Fruit fly (Drosophila melanogaster) whole organism, prepupa: Measurements from ENCODE around the gene Mst89B.
A peak's percentile ranks its signal among the peaks of the same experiment; 100 is the strongest.

Experiments used
- Blimp-1 ChIP-seq: fragments of 200-800 bp; sonication (Bioruptor generic); optimal IDR thresholded peaks from 3 replicates; lab custom pipeline; 2017; ENCODE audit warnings: missing biosample characterization, missing genetic modification characterization, mild to moderate bottlenecking, moderate library complexity, missing genetic modification reagents
- CG10669 ChIP-seq: fragments of 200-800 bp; sonication (Bioruptor generic); optimal IDR thresholded peaks from 3 replicates; lab custom pipeline; 2018; ENCODE audit warnings: missing biosample characterization, mild to moderate bottlenecking, missing genetic modification characterization, moderate library complexity
- CG1621 ChIP-seq: fragments of 200-800 bp; sonication (Bioruptor generic); optimal IDR thresholded peaks from 3 replicates; lab custom pipeline; 2018; ENCODE audit warnings: missing biosample characterization, mild to moderate bottlenecking, missing genetic modification characterization
- CG16779 ChIP-seq: fragments of 200-800 bp; sonication (Bioruptor generic); optimal IDR thresholded peaks from 3 replicates; lab custom pipeline; 2017; ENCODE audit warnings: missing biosample characterization, mild to moderate bottlenecking, missing genetic modification characterization
- CG3032 ChIP-seq: fragments of 200-800 bp; optimal IDR thresholded peaks from 2 replicates; lab custom pipeline; 2019; ENCODE audit warnings: missing biosample characterization, mild to moderate bottlenecking, missing genetic modification characterization, moderate library complexity
- CG6163 ChIP-seq: fragments of 200-800 bp; sonication (Bioruptor generic); IDR thresholded peaks from 3 replicates; pipeline ENCODE4 v1.3.6; 2022; ENCODE audit warnings: missing biosample characterization, missing genetic modification characterization
- CG6792 ChIP-seq: fragments of 200-800 bp; sonication (Bioruptor generic); optimal IDR thresholded peaks from 3 replicates; lab custom pipeline; 2016; ENCODE audit warnings: missing biosample characterization, missing genetic modification characterization
- CG6854 ChIP-seq: fragments of 200-800 bp; sonication (Bioruptor generic); optimal IDR thresholded peaks from 2 replicates; lab custom pipeline; 2017; ENCODE audit warnings: missing biosample characterization, mild to moderate bottlenecking, missing genetic modification characterization
- CG8119 ChIP-seq: fragments of 200-800 bp; sonication (Bioruptor generic); IDR thresholded peaks from 3 replicates; pipeline ENCODE4 v1.3.6; 2022; ENCODE audit warnings: missing biosample characterization, missing genetic modification characterization
- CG9139 ChIP-seq: fragments of 200-800 bp; sonication (Bioruptor generic); optimal IDR thresholded peaks from 3 replicates; lab custom pipeline; 2017; ENCODE audit warnings: missing biosample characterization, mild to moderate bottlenecking, missing genetic modification characterization
- Eip75B ChIP-seq: fragments of 200-800 bp; sonication (Bioruptor generic); optimal IDR thresholded peaks from 3 replicates; lab custom pipeline; 2016; ENCODE audit warnings: missing biosample characterization, missing genetic modification characterization
- Eip78C ChIP-seq: fragments of 200-800 bp; sonication (Bioruptor generic); peaks from one replicate; lab custom pipeline; 2016; ENCODE audit warnings: missing biosample characterization, missing genetic modification characterization
- Eip93F ChIP-seq: fragments of 200-800 bp; sonication (Bioruptor generic); optimal IDR thresholded peaks from 2 replicates; lab custom pipeline; 2016; ENCODE audit warnings: missing biosample characterization, mild to moderate bottlenecking, missing genetic modification characterization
- Ets21C ChIP-seq: fragments of 200-800 bp; sonication (Bioruptor generic); optimal IDR thresholded peaks from 3 replicates; lab custom pipeline; 2016; ENCODE audit warnings: missing biosample characterization, missing genetic modification characterization
- Ets96B ChIP-seq: fragments of 200-800 bp; optimal IDR thresholded peaks from 2 replicates; lab custom pipeline; 2019; ENCODE audit warnings: missing biosample characterization, mild to moderate bottlenecking, missing genetic modification characterization, moderate library complexity
- Hr38 ChIP-seq: sonication (Bioruptor generic); optimal IDR thresholded peaks from 2 replicates; lab custom pipeline; 2016; ENCODE audit warnings: missing biosample characterization, missing genetic modification characterization
- Hr39 ChIP-seq: fragments of 200-800 bp; sonication (Bioruptor generic); optimal IDR thresholded peaks from 2 replicates; lab custom pipeline; 2016; ENCODE audit warnings: missing biosample characterization, missing genetic modification characterization
- Hr4 ChIP-seq: fragments of 200-800 bp; sonication (Bioruptor generic); optimal IDR thresholded peaks from 3 replicates; lab custom pipeline; 2016; ENCODE audit warnings: missing biosample characterization, missing genetic modification characterization
- Lpt ChIP-seq: fragments of 200-800 bp; sonication (Bioruptor generic); optimal IDR thresholded peaks from 3 replicates; lab custom pipeline; 2016; ENCODE audit warnings: missing biosample characterization, missing genetic modification characterization
- OdsH ChIP-seq: fragments of 200-800 bp; sonication (Bioruptor generic); optimal IDR thresholded peaks from 3 replicates; lab custom pipeline; 2016; ENCODE audit warnings: missing biosample characterization, missing genetic modification characterization
- Smox ChIP-seq: fragments of 200-800 bp; sonication (Bioruptor generic); optimal IDR thresholded peaks from 3 replicates; lab custom pipeline; 2016; ENCODE audit warnings: missing biosample characterization, missing genetic modification characterization
- achi ChIP-seq: fragments of 200-800 bp; sonication (Bioruptor generic); optimal IDR thresholded peaks from 3 replicates; lab custom pipeline; 2016; ENCODE audit warnings: missing biosample characterization, missing genetic modification characterization
- cyc ChIP-seq: fragments of 200-800 bp; sonication (Bioruptor generic); optimal IDR thresholded peaks from 3 replicates; lab custom pipeline; 2016; ENCODE audit warnings: missing biosample characterization, missing genetic modification characterization
- dsx ChIP-seq: fragments of 200-800 bp; optimal IDR thresholded peaks from 3 replicates; lab custom pipeline; 2019; ENCODE audit warnings: missing biosample characterization, mild to moderate bottlenecking, missing genetic modification characterization, moderate library complexity; ENCODE audit not compliant: poor library complexity, severe bottlenecking
- esn ChIP-seq: fragments of 200-800 bp; sonication (Bioruptor generic); optimal IDR thresholded peaks from 2 replicates; lab custom pipeline; 2016; ENCODE audit warnings: missing biosample characterization, mild to moderate bottlenecking, missing genetic modification characterization, moderate library complexity
- fd85E ChIP-seq: fragments of 200-800 bp; sonication (Bioruptor generic); optimal IDR thresholded peaks from 3 replicates; lab custom pipeline; 2016; ENCODE audit warnings: missing biosample characterization, missing genetic modification characterization
- lz ChIP-seq: fragments of 200-800 bp; sonication (Bioruptor generic); optimal IDR thresholded peaks from 3 replicates; lab custom pipeline; 2016; ENCODE audit warnings: missing biosample characterization, missing genetic modification characterization
- net ChIP-seq: fragments of 200-800 bp; sonication (Bioruptor generic); optimal IDR thresholded peaks from 3 replicates; lab custom pipeline; 2016; ENCODE audit warnings: missing biosample characterization, missing genetic modification characterization
- salr ChIP-seq, 2 experiments: fragments of 200-800 bp; sonication (Bioruptor generic); optimal IDR thresholded peaks; 3 replicates each; lab custom pipeline; 2016 to 2018; ENCODE audit warnings: missing biosample characterization in 2 of 2, missing genetic modification characterization in 2 of 2, mild to moderate bottlenecking in 1 of 2
- ss ChIP-seq, 2 experiments: fragments of 200-800 bp; sonication (Bioruptor generic); optimal IDR thresholded peaks; 2 replicates in 1 of 2; 3 replicates in 1 of 2; lab custom pipeline; 2017 to 2018; ENCODE audit warnings: mild to moderate bottlenecking in 2 of 2, missing biosample characterization in 2 of 2, missing genetic modification characterization in 2 of 2, moderate library complexity in 1 of 2
- vri ChIP-seq: fragments of 200-800 bp; sonication (Bioruptor generic); optimal IDR thresholded peaks from 3 replicates; lab custom pipeline; 2016; ENCODE audit warnings: missing biosample characterization, mild to moderate bottlenecking, missing genetic modification characterization

Mst89B gene

DNA sequence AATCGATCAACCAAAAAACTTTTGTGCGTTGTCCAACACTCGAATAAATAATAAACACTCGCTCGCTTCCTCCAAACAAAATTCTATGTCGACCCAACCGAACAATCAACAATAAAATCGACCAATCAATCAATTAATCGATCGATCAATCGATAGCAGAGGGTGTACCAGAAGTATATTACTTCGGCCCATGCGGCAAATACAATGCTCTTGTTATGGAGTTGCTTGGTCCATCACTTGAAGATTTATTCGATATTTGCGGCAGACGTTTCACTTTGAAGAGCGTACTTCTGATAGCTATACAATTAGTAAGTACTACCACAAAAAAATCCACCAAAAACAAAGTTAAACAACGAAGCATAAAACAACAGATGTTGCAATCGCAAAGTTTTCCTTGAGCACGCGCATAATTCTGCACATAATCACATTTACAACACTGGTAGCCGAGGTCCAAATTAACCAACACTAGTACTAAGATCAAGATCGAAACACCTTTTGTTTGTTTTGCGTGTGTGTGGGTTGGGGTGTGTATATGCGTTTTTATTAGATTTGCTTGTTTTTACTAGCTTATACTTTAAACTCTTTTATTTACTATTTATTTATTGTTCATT, 28.8 kb downstream of the Mst89B start:
- no peak for TF ChIP-seq Hr39 (GFP tag; lab: Kevin White, UChicago)
- TF ChIP-seq Ets96B, result no peak
- TF ChIP-seq Eip78C (GFP tag; lab: Kevin White, UChicago), result no peak
- no peak for TF ChIP-seq CG8119 (GFP tag; lab: Robert Waterston, UW)
- TF ChIP-seq CG6792 (GFP tag; lab: Kevin White, UChicago), result no peak
- no peak for TF ChIP-seq salr (GFP tag; optimal IDR thresholded peaks at IDR 0.05; lab: Kevin White, UChicago)
- no peak for TF ChIP-seq achi (GFP tag; lab: Kevin White, UChicago)
- TF ChIP-seq ss (GFP tag; optimal IDR thresholded peaks at IDR 0.05; lab: Kevin White, UChicago), result no peak
- no peak for TF ChIP-seq vri (GFP tag; lab: Kevin White, UChicago)
- no peak for TF ChIP-seq OdsH
- TF ChIP-seq net, result no peak
- TF ChIP-seq Hr38 (GFP tag; lab: Kevin White, UChicago), result no peak
- no peak for TF ChIP-seq Hr4 (GFP tag; lab: Kevin White, UChicago)
- no peak for TF ChIP-seq Eip93F (GFP tag; lab: Kevin White, UChicago)
- TF ChIP-seq dsx (GFP tag; lab: Kevin White, UChicago), result no peak
- TF ChIP-seq CG3032, result no peak
- TF ChIP-seq fd85E (GFP tag; lab: Kevin White, UChicago), result no peak
- TF ChIP-seq CG16779 (tag; lab: Kevin White, UChicago), result no peak
- no peak for TF ChIP-seq lz (GFP tag; lab: Kevin White, UChicago)
- TF ChIP-seq, all 60 proteins: peak for 0

DNA sequence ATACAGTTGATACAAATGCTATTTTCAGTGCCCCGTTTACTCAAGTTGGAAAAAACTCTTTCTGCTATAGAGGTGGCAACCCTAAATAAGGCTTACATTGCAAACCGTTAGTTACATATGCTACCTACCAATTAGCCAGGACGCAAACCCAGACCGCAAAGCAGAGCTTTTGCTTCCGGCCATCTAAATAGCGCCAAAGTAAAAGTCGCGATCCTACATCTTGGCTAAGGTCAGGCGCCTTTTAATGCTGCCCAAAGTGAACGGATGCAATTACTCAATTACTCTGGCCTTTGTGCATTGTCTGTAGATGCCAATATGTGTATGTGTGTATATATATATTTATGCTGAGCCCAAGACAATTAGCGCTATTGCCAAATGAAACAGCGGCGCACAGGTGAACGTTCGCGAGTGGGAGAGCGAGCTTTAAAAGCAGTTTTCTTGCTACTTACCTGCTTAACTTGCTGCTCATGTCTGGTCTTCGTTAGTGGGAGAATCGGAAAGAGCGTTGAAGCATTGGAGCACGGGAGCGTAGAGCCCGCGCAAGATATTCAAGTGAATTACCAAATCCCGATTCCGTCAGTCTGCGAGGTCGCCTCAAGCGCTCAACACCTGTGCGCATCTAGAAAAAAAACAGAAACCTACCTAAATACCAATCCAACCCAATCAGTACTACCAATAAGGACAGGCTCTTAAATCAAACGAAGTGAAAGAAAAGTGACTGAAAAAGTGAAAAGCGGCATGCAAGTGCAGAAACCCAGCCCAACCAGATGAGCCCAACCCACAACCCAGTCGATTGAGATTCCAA, 38.6 kb downstream of the Mst89B start, which contains the start of gene Zip89B:
TSS of gene Zip89B (plus strand) at position 574 of the 805 bp plus-strand sequence.
- TF ChIP-seq Ets21C (GFP tag; lab: Kevin White, UChicago) (no peak), achi (GFP tag; lab: Kevin White, UChicago) (no peak), esn (GFP tag; lab: Kevin White, UChicago) (peak; percentile 23), CG10669 (GFP tag; lab: Kevin White, UChicago) (no peak), CG1621 (tag; lab: Kevin White, UChicago) (peak; percentile 17), dsx (GFP tag; lab: Kevin White, UChicago) (peak; percentile 64), Ets96B (no peak), Eip78C (GFP tag; lab: Kevin White, UChicago) (peak; percentile 69), Hr38 (GFP tag; lab: Kevin White, UChicago) (no peak), Blimp-1 (GFP tag; lab: Kevin White, UChicago) (peak; percentile 51), vri (GFP tag; lab: Kevin White, UChicago) (peak; percentile 73), cyc (GFP tag; lab: Kevin White, UChicago) (no peak), Eip93F (GFP tag; lab: Kevin White, UChicago) (peak; percentile 38), Lpt (GFP tag; lab: Kevin White, UChicago) (peak; percentile 3), CG6854 (peak; percentile 75)
- TF ChIP-seq, all 60 proteins: peak for 9

DNA sequence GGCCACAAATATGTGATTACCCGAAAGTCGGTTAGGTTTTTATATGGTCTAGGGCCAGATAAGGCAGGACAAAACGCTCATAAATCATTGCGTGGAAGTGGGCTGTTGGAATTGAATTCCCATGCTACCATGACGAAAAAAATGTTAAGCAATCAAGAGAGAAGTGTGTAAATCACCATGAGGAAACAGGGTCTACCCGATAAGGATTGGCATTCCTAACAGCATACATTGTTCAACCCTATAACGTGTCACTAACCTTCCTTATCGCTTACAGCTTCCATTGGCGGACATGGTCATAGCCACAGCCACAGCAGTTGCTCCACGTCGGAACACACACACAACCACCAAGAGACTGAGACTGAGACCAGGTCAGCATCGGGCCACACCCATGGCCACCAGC, 41.2 kb downstream of the Mst89B start:
- no peak for TF ChIP-seq esn (GFP tag; lab: Kevin White, UChicago)
- TF ChIP-seq CG8119 (GFP tag; lab: Robert Waterston, UW), result no peak
- TF ChIP-seq Smox, result no peak
- TF ChIP-seq dsx (GFP tag; lab: Kevin White, UChicago), result peak; percentile 19
- TF ChIP-seq Ets21C (GFP tag; lab: Kevin White, UChicago), result no peak
- no peak for TF ChIP-seq CG9139
- TF ChIP-seq Hr39 (GFP tag; lab: Kevin White, UChicago), result no peak
- no peak for TF ChIP-seq CG6163 (GFP tag; lab: Robert Waterston, UW)
- no peak for TF ChIP-seq Eip75B (GFP tag; lab: Kevin White, UChicago)
